Worm (Caenorhabditis elegans) whole organism, L4 larva: ENCODE measurements around the gene swan-1.

Source experiments
- F26F4.8 ChIP-seq: fragments of 200-800 bp; sonication (Bioruptor generic); conservative IDR thresholded peaks from 2 replicates; pipeline ENCODE4 v1.3.6; 2022; ENCODE audit warnings: missing genetic modification characterization, missing compliant biosample characterization
- F49E8.2 ChIP-seq: sonication (generic microtip); optimal IDR thresholded peaks from 2 replicates; lab custom pipeline; 2016; ENCODE audit warnings: missing compliant biosample characterization, mild to moderate bottlenecking, missing genetic modification characterization, borderline replicate concordance
- T20F7.1 ChIP-seq: fragments of 200-800 bp; sonication (Bioruptor generic); optimal IDR thresholded peaks from 2 replicates; lab custom pipeline; 2018; ENCODE audit warnings: mild to moderate bottlenecking, missing genetic modification characterization, missing compliant biosample characterization
- Y105C5A.15 ChIP-seq: fragments of 200-800 bp; sonication (Bioruptor generic); IDR thresholded peaks from 2 replicates; pipeline ENCODE4 v1.3.6; 2022; ENCODE audit warnings: missing genetic modification characterization, missing compliant biosample characterization
- Y5F2A.4 ChIP-seq: fragments of 200-800 bp; sonication (Bioruptor generic); optimal IDR thresholded peaks from 2 replicates; lab custom pipeline; 2018; ENCODE audit warnings: mild to moderate bottlenecking, missing genetic modification characterization, missing compliant biosample characterization
- ZK337.2 ChIP-seq: fragments of 200-800 bp; sonication (Bioruptor generic); IDR thresholded peaks from 2 replicates; pipeline ENCODE4 v1.3.6; 2022; ENCODE audit warnings: missing genetic modification reagents, missing genetic modification characterization, missing compliant biosample characterization
- ZK546.5 ChIP-seq, 2 experiments: sonication (generic microtip); optimal IDR thresholded peaks; 2 replicates each; lab custom pipeline; 2017; ENCODE audit warnings: missing biosample characterization in 2 of 2, missing genetic modification characterization in 2 of 2
- aha-1 ChIP-seq: fragments of 150-350 bp; peaks from one replicate; lab custom pipeline; 2014; ENCODE audit warnings: missing biosample characterization, missing genetic modification characterization
- ama-1 ChIP-seq: fragments of 150-350 bp; optimal IDR thresholded peaks from 2 replicates; lab custom pipeline; 2014; ENCODE audit warnings: inconsistent platforms, mixed read lengths
- arid-1 ChIP-seq: fragments of 200-800 bp; sonication (Bioruptor generic); conservative IDR thresholded peaks from 2 replicates; pipeline ENCODE4 v1.3.6; 2022; ENCODE audit warnings: missing genetic modification reagents, missing genetic modification characterization, missing compliant biosample characterization
- ceh-20 ChIP-seq: fragments of 200-800 bp; sonication (Bioruptor generic); IDR thresholded peaks from 2 replicates; pipeline ENCODE4 v1.3.6; 2022; ENCODE audit warnings: missing genetic modification reagents, missing genetic modification characterization, missing compliant biosample characterization
- ceh-28 ChIP-seq: fragments of 150-350 bp; optimal IDR thresholded peaks from 2 replicates; lab custom pipeline; 2014; ENCODE audit warnings: missing biosample characterization, missing genetic modification reagents, missing genetic modification characterization
- ceh-32 ChIP-seq: sonication (generic microtip); optimal IDR thresholded peaks from 2 replicates; lab custom pipeline; 2016; ENCODE audit warnings: mild to moderate bottlenecking, missing genetic modification characterization, missing compliant biosample characterization; ENCODE audit not compliant: poor library complexity
- ceh-44 ChIP-seq: fragments of 200-800 bp; sonication (Bioruptor generic); IDR thresholded peaks from 2 replicates; pipeline ENCODE4 v1.3.6; 2022; ENCODE audit warnings: missing genetic modification reagents, missing genetic modification characterization, missing compliant biosample characterization
- ceh-62 ChIP-seq: sonication (generic microtip); optimal IDR thresholded peaks from 2 replicates; lab custom pipeline; 2017; ENCODE audit warnings: missing biosample characterization, missing genetic modification characterization
- ceh-82 ChIP-seq: sonication (generic microtip); optimal IDR thresholded peaks from 2 replicates; lab custom pipeline; 2017; ENCODE audit warnings: missing biosample characterization, missing genetic modification characterization
- ces-1 ChIP-seq: fragments of 150-350 bp; sonication (generic microtip); optimal IDR thresholded peaks from 4 replicates; lab custom pipeline; 2014; ENCODE audit warnings: missing biosample characterization, missing genetic modification reagents, missing genetic modification characterization
- cey-2 ChIP-seq: sonication (generic microtip); optimal IDR thresholded peaks from 3 replicates; lab custom pipeline; 2017; ENCODE audit warnings: missing genetic modification characterization, mild to moderate bottlenecking, missing compliant biosample characterization, antibody characterized with exemption, borderline replicate concordance; ENCODE audit not compliant: insufficient read depth
- ctbp-1 ChIP-seq: fragments of 200-800 bp; sonication (Bioruptor generic); IDR thresholded peaks from 2 replicates; pipeline ENCODE4 v1.3.6; 2022; ENCODE audit warnings: missing genetic modification reagents, missing genetic modification characterization, missing compliant biosample characterization
- daf-16 ChIP-seq, 3 experiments: sonication (generic microtip); optimal IDR thresholded peaks; 2 replicates each; lab custom pipeline; 2016 to 2017; ENCODE audit warnings: missing genetic modification characterization in 3 of 3, missing genetic modification reagents in 3 of 3, mild to moderate bottlenecking in 2 of 3, missing compliant biosample characterization in 2 of 3, missing biosample characterization in 1 of 3, moderate library complexity in 1 of 3
- dmd-6 ChIP-seq: fragments of 200-800 bp; sonication (Bioruptor generic); IDR thresholded peaks from 2 replicates; pipeline ENCODE4 v1.3.6; 2022; ENCODE audit warnings: missing genetic modification reagents, missing genetic modification characterization, missing compliant biosample characterization
- dmd-8 ChIP-seq: fragments of 200-800 bp; sonication (Bioruptor generic); IDR thresholded peaks from 2 replicates; pipeline ENCODE4 v1.3.6; 2022; ENCODE audit warnings: missing genetic modification characterization, missing compliant biosample characterization
- dve-1 ChIP-seq: sonication (generic microtip); optimal IDR thresholded peaks from 2 replicates; lab custom pipeline; 2017; ENCODE audit warnings: antibody characterized with exemption, mild to moderate bottlenecking, missing genetic modification characterization, missing compliant biosample characterization; ENCODE audit not compliant: insufficient read depth
- fkh-10 ChIP-seq: fragments of 150-350 bp; optimal IDR thresholded peaks from 2 replicates; lab custom pipeline; 2014; ENCODE audit warnings: missing biosample characterization, missing genetic modification reagents, missing genetic modification characterization
- hlh-30 ChIP-seq: sonication (generic microtip); optimal IDR thresholded peaks from 2 replicates; lab custom pipeline; 2017; ENCODE audit warnings: antibody characterized with exemption, mild to moderate bottlenecking, missing genetic modification characterization, missing compliant biosample characterization; ENCODE audit not compliant: insufficient read depth
- lin-15B ChIP-seq: fragments of 150-350 bp; sonication (generic microtip); optimal IDR thresholded peaks from 3 replicates; lab custom pipeline; 2014; ENCODE audit warnings: missing biosample characterization, missing genetic modification characterization
- lin-39 ChIP-seq: fragments of 150-350 bp; optimal IDR thresholded peaks from 2 replicates; lab custom pipeline; 2014; ENCODE audit warnings: missing biosample characterization, missing genetic modification reagents, missing genetic modification characterization
- lir-3 ChIP-seq: sonication (generic microtip); optimal IDR thresholded peaks from 2 replicates; lab custom pipeline; 2016; ENCODE audit warnings: mild to moderate bottlenecking, missing genetic modification characterization, missing compliant biosample characterization
- lsy-2 ChIP-seq, 2 experiments: fragments of 150-350 bp in 1 of 2; sonication (generic microtip) in 1 of 2; optimal IDR thresholded peaks; 2 replicates each; lab custom pipeline; 2014 to 2017; ENCODE audit warnings: missing biosample characterization in 2 of 2, missing genetic modification characterization in 2 of 2
- madf-9 ChIP-seq: fragments of 200-800 bp; sonication (Bioruptor generic); conservative IDR thresholded peaks from 2 replicates; pipeline ENCODE4 v1.3.6; 2022; ENCODE audit warnings: missing genetic modification reagents, missing genetic modification characterization, missing compliant biosample characterization
- mdl-1 ChIP-seq, 2 experiments: fragments of 150-350 bp in 1 of 2; sonication (generic microtip) in 1 of 2; optimal IDR thresholded peaks; 2 replicates each; lab custom pipeline; 2014 to 2017; ENCODE audit warnings: missing biosample characterization in 2 of 2, missing genetic modification characterization in 2 of 2
- mxl-3 ChIP-seq: fragments of 200-800 bp; sonication (Bioruptor generic); optimal IDR thresholded peaks from 2 replicates; lab custom pipeline; 2018; ENCODE audit warnings: mild to moderate bottlenecking, missing genetic modification characterization, missing compliant biosample characterization
- nhr-102 ChIP-seq: sonication (generic microtip); optimal IDR thresholded peaks from 2 replicates; lab custom pipeline; 2016; ENCODE audit warnings: mild to moderate bottlenecking, missing genetic modification characterization, moderate library complexity, missing compliant biosample characterization
- nhr-11 ChIP-seq: fragments of 150-350 bp; optimal IDR thresholded peaks from 2 replicates; lab custom pipeline; 2014; ENCODE audit warnings: missing biosample characterization, missing genetic modification characterization
- nhr-111 ChIP-seq: fragments of 200-800 bp; sonication (Bioruptor generic); optimal IDR thresholded peaks from 2 replicates; lab custom pipeline; 2018; ENCODE audit warnings: mild to moderate bottlenecking, missing genetic modification characterization, missing compliant biosample characterization
- nhr-25 ChIP-seq: sonication (generic microtip); optimal IDR thresholded peaks from 2 replicates; lab custom pipeline; 2017; ENCODE audit warnings: missing genetic modification characterization, mild to moderate bottlenecking, missing compliant biosample characterization, antibody characterized with exemption, moderate library complexity, borderline replicate concordance; ENCODE audit not compliant: insufficient read depth
- nhr-6 ChIP-seq: fragments of 150-350 bp; optimal IDR thresholded peaks from 2 replicates; lab custom pipeline; 2014; ENCODE audit warnings: missing biosample characterization, missing genetic modification characterization
- nhr-77 ChIP-seq: fragments of 150-350 bp; optimal IDR thresholded peaks from 2 replicates; lab custom pipeline; 2014; ENCODE audit warnings: missing biosample characterization, missing genetic modification characterization
- php-3 ChIP-seq: fragments of 200-800 bp; sonication (Bioruptor generic); IDR thresholded peaks from 2 replicates; pipeline ENCODE4 v1.3.6; 2022; ENCODE audit warnings: missing genetic modification reagents, missing genetic modification characterization, missing compliant biosample characterization
- skn-1 ChIP-seq: fragments of 150-350 bp; optimal IDR thresholded peaks from 2 replicates; lab custom pipeline; 2014; ENCODE audit warnings: missing biosample characterization, missing genetic modification characterization
- unc-39 ChIP-seq: sonication (generic microtip); optimal IDR thresholded peaks from 2 replicates; lab custom pipeline; 2017; ENCODE audit warnings: missing biosample characterization, missing genetic modification characterization
- unc-62 ChIP-seq, 3 experiments: fragments of 150-350 bp in 1 of 3; sonication (generic microtip); optimal IDR thresholded peaks in 2 of 3; peaks in 1 of 3; 1 replicate in 1 of 3; 2 replicates in 2 of 3; lab custom pipeline; 2014 to 2017; ENCODE audit warnings: missing biosample characterization in 3 of 3, missing genetic modification characterization in 3 of 3, missing genetic modification reagents in 3 of 3, missing genotype in 1 of 3
- vab-7 ChIP-seq: fragments of 200-800 bp; sonication (Bioruptor generic); IDR thresholded peaks from 2 replicates; pipeline ENCODE4 v1.3.6; 2022; ENCODE audit warnings: missing genetic modification reagents, missing genetic modification characterization, missing compliant biosample characterization
- zag-1 ChIP-seq: fragments of 150-350 bp; optimal IDR thresholded peaks from 2 replicates; lab custom pipeline; 2014; ENCODE audit warnings: missing biosample characterization, missing genetic modification characterization
- zfp-2 ChIP-seq: sonication (generic microtip); optimal IDR thresholded peaks from 2 replicates; lab custom pipeline; 2016; ENCODE audit warnings: mild to moderate bottlenecking, missing genetic modification characterization, missing compliant biosample characterization
- zip-2 ChIP-seq: fragments of 150-350 bp; optimal IDR thresholded peaks from 2 replicates; lab custom pipeline; 2014; ENCODE audit warnings: missing biosample characterization, missing genetic modification characterization

Gene swan-1

ce11 chrV:13787225-13787898, 19.7 kb downstream of the swan-1 start, which contains the start of the genes F53C11.4 and F53C11.5 (continued):
- no peak for TF ChIP-seq lin-15B (tag; lab: Kevin White, UChicago)
- TF ChIP-seq skn-1 (tag; lab: Kevin White, UChicago): no peak
- peak; percentile 87 for TF ChIP-seq dve-1 (tag; lab: Kevin White, UChicago)
- TF ChIP-seq T20F7.1 (GFP tag; lab: Kevin White, UChicago): peak; percentile 19
- no peak for TF ChIP-seq nhr-111 (GFP tag; lab: Kevin White, UChicago)
- no peak for TF ChIP-seq cey-2 (tag; lab: Kevin White, UChicago)
- no peak for TF ChIP-seq Y5F2A.4
- no peak for TF ChIP-seq ceh-82
- TF ChIP-seq zag-1 (tag; lab: Kevin White, UChicago): no peak
- no peak for TF ChIP-seq zfp-2 (tag; lab: Kevin White, UChicago)
- TF ChIP-seq mxl-3 (GFP tag; lab: Kevin White, UChicago): no peak
- TF ChIP-seq arid-1: no peak
- TF ChIP-seq fkh-10 (GFP tag; lab: Kevin White, UChicago): no peak
- TF ChIP-seq ctbp-1 (GFP tag; lab: Robert Waterston, UW): no peak
- TF ChIP-seq unc-39 (tag; lab: Kevin White, UChicago): no peak
- peak; percentile 78 for TF ChIP-seq nhr-6 (tag; lab: Kevin White, UChicago)
- no peak for TF ChIP-seq ZK546.5 (tag; optimal IDR thresholded peaks at IDR 0.05; lab: Kevin White, UChicago)
- TF ChIP-seq F26F4.8 (GFP tag; lab: Robert Waterston, UW): no peak
- TF ChIP-seq F49E8.2: no peak
- peak; percentile 51 for TF ChIP-seq ama-1
- TF ChIP-seq php-3 (GFP tag; lab: Robert Waterston, UW): no peak
- no peak for TF ChIP-seq ceh-28 (tag; lab: Kevin White, UChicago)
- TF ChIP-seq vab-7 (GFP tag; lab: Robert Waterston, UW): no peak
- TF ChIP-seq nhr-25 (tag; lab: Kevin White, UChicago): no peak
- TF ChIP-seq ZK337.2: no peak
- TF ChIP-seq unc-62 (GFP tag; optimal IDR thresholded peaks at IDR 0.05 in 1 of 2; lab: Kevin White, UChicago): peak in 1 of 2 experiments; percentile 71
- TF ChIP-seq unc-62 (tag; optimal IDR thresholded peaks at IDR 0.05; lab: Kevin White, UChicago): no peak
- no peak for TF ChIP-seq ces-1
- no peak for TF ChIP-seq Y105C5A.15 (GFP tag; lab: Robert Waterston, UW)
- TF ChIP-seq zip-2 (tag; lab: Kevin White, UChicago): no peak
- TF ChIP-seq nhr-11 (tag; lab: Kevin White, UChicago): no peak
- TF ChIP-seq hlh-30: peak; percentile 16
- no peak for TF ChIP-seq ceh-32 (tag; lab: Kevin White, UChicago)
- no peak for TF ChIP-seq lin-39 (tag; lab: Kevin White, UChicago)

- TF ChIP-seq unc-62 (GFP tag; optimal IDR thresholded peaks at IDR 0.05 in 1 of 2; lab: Kevin White, UChicago) (peak in 1 of 2 experiments; percentile 51), unc-62 (tag; optimal IDR thresholded peaks at IDR 0.05; lab: Kevin White, UChicago) (no peak), aha-1 (tag; lab: Kevin White, UChicago) (peak; percentile 84), ZK337.2 (no peak)
These were observed 21.3 kb downstream of the swan-1 start for ce11 chrV:13785767-13786166.

ce11 chrV:13782190-13782589, 24.8 kb downstream of the swan-1 start, which contains the start of gene decr-1.1:
TSS of gene decr-1.1 (plus strand) at chrV:13782399.
- TF ChIP-seq nhr-77 (tag; lab: Kevin White, UChicago) (peak; percentile 55), ama-1 (no peak), mdl-1 (tag; optimal IDR thresholded peaks at IDR 0.05; lab: Kevin White, UChicago) (no peak), ceh-62 (tag; lab: Kevin White, UChicago) (no peak), daf-16 (GFP tag; optimal IDR thresholded peaks at IDR 0.05; lab: Kevin White, UChicago) (no peak), daf-16 (tag; optimal IDR thresholded peaks at IDR 0.05; lab: Kevin White, UChicago) (peak; percentile 74), dmd-6 (GFP tag; lab: Robert Waterston, UW) (peak; percentile 56), lin-39 (tag; lab: Kevin White, UChicago) (no peak), unc-62 (GFP tag; optimal IDR thresholded peaks at IDR 0.05 in 1 of 2; lab: Kevin White, UChicago) (no peak), unc-62 (tag; optimal IDR thresholded peaks at IDR 0.05; lab: Kevin White, UChicago) (no peak), ZK546.5 (tag; optimal IDR thresholded peaks at IDR 0.05; lab: Kevin White, UChicago) (no peak), T20F7.1 (GFP tag; lab: Kevin White, UChicago) (peak; percentile 28), dmd-8 (no peak), nhr-102 (tag; lab: Kevin White, UChicago) (no peak), lir-3 (no peak), ceh-44 (GFP tag; lab: Robert Waterston, UW) (no peak), Y105C5A.15 (GFP tag; lab: Robert Waterston, UW) (no peak), ceh-20 (GFP tag; lab: Robert Waterston, UW) (no peak), lsy-2 (tag; optimal IDR thresholded peaks at IDR 0.05; lab: Kevin White, UChicago) (no peak), madf-9 (no peak)
